Worm (Caenorhabditis elegans) whole organism, L4/young adult: Measurements from ENCODE around the gene Y48C3A.14.
A peak's percentile ranks its signal among the peaks of the same experiment; 100 is the strongest.

Experiments used
- W03F9.2 ChIP-seq: fragments of 150-350 bp; optimal IDR thresholded peaks from 2 replicates; lab custom pipeline; 2014; ENCODE audit warnings: missing biosample characterization, missing genetic modification characterization
- dao-5 ChIP-seq: sonication (generic microtip); optimal IDR thresholded peaks from 2 replicates; lab custom pipeline; 2016; ENCODE audit warnings: missing genotype, missing genetic modification characterization, moderate library complexity, missing compliant biosample characterization
- him-1 ChIP-seq: sonication (generic microtip); optimal IDR thresholded peaks from 2 replicates; lab custom pipeline; 2016; ENCODE audit warnings: missing genotype, missing genetic modification reagents, missing genetic modification characterization, missing compliant biosample characterization

Gene Y48C3A.14

DNA sequence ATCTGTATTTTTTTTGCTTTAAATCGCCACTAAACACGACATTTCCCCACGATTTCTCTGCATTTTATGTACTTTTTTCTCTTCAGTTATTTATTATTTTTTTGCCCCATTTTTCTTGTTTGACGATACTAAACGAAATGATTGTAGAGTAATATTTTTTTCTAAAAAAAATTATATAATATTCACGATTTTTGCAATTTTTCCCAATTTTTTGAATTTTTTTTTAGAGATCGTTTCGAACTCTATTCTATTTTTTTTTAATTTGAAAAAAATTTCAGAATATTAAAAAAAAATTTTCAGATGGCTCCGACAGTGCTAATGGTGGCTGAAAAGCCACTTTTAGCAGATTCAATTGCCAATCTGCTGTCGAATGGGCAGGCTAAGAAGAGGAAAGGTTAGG is at the start of gene Y48C3A.14:
Gene Y48C3A.14, plus strand, starts transcription at position 301 of the 400 bp plus-strand sequence.
- no peak for TF ChIP-seq him-1
- no peak for TF ChIP-seq dao-5 (tag; lab: Kevin White, UChicago)
- no peak for TF ChIP-seq W03F9.2

DNA sequence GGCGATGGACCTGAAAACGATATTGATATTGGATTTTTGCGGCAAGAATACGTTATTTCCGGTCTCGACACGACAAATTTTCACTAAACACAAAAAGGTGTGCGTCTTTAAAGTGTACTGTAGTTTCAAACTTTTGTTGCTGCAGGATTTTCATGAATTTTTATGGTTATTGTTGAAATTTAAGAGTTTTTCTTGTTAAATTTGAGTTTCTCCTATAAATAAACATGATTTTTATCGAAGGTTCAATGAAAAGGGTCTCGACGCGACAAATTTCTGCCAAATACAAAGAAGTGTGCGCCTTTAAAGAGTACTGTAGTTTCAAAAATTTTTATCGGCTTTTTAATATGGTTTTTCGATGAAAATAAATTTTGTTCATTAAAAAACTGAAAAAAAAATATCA is 49.6 kb upstream of the Y48C3A.14 start:
- TF ChIP-seq W03F9.2: no peak
- TF ChIP-seq dao-5 (tag; lab: Kevin White, UChicago): no peak
- TF ChIP-seq him-1: no peak

DNA sequence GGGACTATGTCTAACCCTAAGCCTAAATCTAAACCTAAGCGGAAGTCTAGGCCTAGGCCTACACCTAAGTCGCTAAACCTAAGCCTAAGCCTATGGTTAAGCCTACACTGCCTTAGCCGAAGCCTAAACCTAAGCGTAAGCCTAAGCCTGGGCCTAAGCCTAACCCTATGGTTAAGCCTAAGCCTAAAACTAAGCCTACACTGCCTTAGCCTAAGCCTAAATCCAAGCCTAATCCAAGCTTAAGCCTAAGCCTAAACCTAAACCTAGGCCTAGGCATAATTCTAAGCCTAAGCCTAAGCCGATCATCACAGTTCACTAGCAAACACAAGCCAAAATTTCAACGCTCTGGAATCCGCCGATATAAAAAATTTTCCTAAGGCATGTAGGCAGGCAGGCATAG is 48.2 kb upstream of the Y48C3A.14 start:
- TF ChIP-seq dao-5 (tag; lab: Kevin White, UChicago) (no peak), him-1 (no peak), W03F9.2 (no peak)

DNA sequence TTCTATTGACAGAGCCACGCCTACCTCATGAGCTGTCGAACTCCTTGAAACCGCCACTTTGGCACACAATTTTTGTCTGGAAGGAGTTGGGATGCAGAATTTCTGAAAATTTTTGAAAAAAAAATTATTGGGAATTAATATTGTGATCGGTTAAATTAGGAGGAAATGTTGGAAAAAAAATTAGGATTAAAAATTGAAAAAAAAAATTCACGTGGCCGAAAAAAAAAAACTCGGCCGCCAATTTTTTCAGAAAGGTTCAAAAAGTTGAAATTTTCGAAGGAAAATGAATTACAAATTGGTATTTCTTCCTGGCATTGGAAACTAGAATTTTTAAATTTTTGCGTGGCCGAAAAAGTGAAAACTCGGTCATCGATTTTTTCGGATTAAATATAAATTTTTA is 33.5 kb upstream of the Y48C3A.14 start, which contains the start of gene dmsr-3:
Gene dmsr-3, minus strand, starts transcription at position 101 of the 400 bp plus-strand sequence.
- TF ChIP-seq W03F9.2 (no peak), him-1 (no peak)

DNA sequence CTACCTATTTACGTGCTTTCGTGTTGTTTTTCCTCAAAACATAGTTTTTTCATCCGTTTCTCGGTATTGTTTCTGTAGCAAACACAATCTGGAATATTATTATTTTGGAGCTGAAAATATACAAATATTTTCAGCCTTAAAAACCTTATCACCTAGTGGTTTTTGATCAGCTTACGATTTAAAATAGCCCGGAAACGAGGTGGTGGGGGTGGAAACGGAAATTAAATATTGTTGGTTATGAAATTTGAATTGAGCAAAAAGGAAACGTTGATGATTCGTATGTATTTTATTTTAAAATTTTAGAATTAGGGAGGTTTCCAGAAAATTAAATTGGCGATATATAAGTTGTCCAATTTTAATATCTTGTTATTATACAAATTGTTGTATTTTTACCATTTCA is 21.8 kb upstream of the Y48C3A.14 start:
- TF ChIP-seq him-1: no peak

DNA sequence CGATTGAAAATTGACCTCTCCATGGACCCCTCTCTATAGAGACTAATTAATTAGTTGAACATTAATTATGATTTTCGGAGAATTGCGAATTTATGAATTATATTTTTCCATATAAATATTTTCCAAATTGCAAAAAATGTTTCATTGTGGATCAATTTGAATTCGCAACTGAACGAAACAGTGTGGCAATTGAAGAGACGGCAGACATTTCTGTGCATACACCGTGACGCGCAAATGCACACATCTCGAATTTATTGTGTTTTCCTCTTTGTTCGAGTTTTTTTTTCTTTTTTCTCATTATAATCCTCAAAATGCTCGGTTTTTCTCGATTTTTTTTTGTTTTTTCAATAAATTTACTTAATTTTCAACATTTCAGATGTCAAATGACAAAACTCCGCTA is 20.3 kb upstream of the Y48C3A.14 start, which contains the start of gene Y48C3A.20:
Gene Y48C3A.20, plus strand, starts transcription at position 377 of the 400 bp plus-strand sequence.
- TF ChIP-seq W03F9.2 (peak; percentile 91), dao-5 (tag; lab: Kevin White, UChicago) (no peak), him-1 (no peak)

DNA sequence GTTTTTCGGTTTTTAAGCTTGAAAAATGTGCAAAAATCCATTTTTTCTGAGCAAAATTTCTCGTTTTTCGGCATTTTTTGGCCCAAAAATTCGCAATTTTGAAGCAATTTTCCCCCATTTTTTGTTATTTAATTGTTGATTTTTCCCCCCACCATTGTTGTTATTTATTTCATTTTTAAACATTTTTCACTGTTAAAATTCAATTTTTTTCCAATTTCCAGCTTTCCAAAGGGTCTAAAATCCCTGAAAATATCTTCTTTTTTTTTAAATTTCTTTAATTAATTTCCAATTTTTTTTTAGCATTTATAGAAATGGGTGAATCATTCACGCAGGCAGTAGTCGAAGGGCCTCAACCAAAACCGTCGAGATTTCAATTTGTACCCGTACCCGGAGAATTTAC is 13.4 kb upstream of the Y48C3A.14 start, which contains the start of gene Y48C3A.12:
Gene Y48C3A.12, plus strand, starts transcription at position 301 of the 400 bp plus-strand sequence.
- TF ChIP-seq dao-5 (tag; lab: Kevin White, UChicago) (no peak), him-1 (no peak), W03F9.2 (no peak)

DNA sequence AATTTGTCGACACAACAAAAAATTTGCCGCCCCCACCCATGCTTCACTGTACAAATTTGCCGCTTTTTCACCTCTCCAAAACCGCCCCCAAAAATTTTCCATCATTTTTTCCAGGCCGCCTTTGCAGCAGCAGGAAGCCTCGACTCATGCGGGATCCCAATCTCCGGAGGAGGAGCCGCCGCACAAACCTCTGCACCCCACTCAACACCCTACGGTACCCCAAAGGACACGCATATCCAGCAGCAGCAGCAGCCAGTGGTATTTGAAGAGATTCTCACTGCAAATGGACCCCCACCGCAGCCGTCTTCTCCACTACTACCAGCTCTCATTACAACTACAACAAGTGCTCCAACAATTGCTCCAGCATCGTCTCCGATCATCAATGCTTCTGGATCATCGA is 6.5 kb upstream of the Y48C3A.14 start:
- TF ChIP-seq dao-5 (tag; lab: Kevin White, UChicago) (no peak), W03F9.2 (no peak), him-1 (no peak)

DNA sequence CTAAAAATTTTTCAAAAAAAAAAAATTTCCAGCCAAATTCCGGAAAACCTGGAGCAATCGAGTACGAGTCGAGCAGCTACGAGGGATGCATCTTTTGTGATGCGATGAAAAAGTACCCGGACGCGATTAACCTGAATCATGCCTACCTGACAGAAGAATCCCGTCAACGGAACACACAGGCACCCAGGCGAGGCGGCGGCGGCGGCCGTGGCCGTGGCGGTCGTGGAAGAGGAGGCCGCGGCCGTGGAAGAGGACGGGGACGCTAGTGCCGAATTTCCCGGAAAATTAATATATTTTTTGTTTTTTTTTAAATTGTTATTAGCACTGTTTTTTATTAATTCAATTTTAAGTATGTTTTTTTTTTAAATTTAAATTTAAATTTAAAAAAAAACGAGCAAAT is 12.0 kb downstream of the Y48C3A.14 start:
- no peak for TF ChIP-seq him-1
- TF ChIP-seq dao-5 (tag; lab: Kevin White, UChicago): no peak
- TF ChIP-seq W03F9.2: no peak

DNA sequence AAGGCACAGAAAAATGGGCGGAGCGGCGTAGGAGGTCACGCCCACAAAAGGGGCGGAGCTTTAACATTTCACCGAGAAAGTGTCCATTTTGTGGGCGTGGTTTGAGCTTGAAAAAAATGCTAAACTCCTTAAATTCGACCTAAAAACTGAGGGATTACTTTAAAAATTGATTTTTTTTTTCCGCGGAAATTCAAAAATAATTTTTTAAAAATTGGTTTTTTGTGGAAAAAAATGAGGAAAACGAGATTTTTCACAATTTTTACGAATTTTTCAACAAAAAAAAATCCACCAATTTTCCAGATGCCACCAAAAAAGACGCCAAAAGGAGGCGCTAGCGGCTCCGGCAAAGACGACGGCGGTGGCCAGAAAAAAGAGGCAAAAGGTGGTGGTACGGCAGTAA is 13.1 kb downstream of the Y48C3A.14 start, which contains the start of gene pinn-4:
Gene pinn-4, plus strand, starts transcription at position 301 of the 400 bp plus-strand sequence.
- no peak for TF ChIP-seq him-1
- TF ChIP-seq W03F9.2: no peak
- no peak for TF ChIP-seq dao-5 (tag; lab: Kevin White, UChicago)

DNA sequence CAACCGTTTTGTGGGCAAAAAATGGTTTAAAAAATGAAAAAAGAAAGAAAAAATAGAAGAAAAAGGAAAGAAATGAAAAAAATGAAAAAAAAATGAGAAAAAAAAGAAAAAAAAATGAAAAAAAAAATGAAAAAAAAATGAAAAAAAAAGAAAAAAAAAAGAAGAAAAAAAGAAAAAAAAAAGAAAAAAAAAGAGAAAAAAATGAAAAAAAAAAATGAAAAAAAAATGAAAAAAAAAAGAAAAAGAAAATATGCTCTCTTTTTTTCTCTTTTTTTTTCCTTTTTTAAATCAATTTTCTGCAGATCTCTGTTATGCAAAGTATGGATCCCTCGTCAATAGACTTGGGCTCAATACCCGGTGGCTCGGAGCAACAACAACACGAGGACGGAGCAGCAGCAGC is 16.3 kb downstream of the Y48C3A.14 start, which contains the start of gene efl-2:
Gene efl-2, plus strand, starts transcription at position 301 of the 400 bp plus-strand sequence.
- TF ChIP-seq dao-5 (tag; lab: Kevin White, UChicago) (no peak), him-1 (no peak), W03F9.2 (no peak)

DNA sequence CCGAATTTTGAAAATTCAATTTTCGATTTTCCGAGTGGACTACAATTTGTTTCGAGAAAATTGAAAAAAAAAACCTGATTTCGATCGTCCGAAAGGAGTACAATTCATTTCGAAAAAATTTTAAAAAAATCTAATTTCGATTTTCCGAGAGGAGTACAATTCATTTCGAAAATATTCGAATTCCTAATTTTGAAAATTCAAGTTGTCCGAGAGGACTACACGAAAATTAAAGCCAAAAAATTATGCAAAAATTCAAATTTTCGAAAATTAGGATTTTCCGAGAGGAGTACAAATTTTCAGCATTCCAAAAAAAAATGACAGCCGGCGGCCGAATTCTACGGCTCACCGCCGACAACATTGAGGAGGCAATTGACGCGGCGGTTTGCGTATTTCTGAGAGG is 22.8 kb downstream of the Y48C3A.14 start, which contains the start of gene Y48C3A.18:
Gene Y48C3A.18, plus strand, starts transcription at position 301 of the 400 bp plus-strand sequence.
- TF ChIP-seq W03F9.2 (no peak), dao-5 (tag; lab: Kevin White, UChicago) (no peak), him-1 (no peak)

DNA sequence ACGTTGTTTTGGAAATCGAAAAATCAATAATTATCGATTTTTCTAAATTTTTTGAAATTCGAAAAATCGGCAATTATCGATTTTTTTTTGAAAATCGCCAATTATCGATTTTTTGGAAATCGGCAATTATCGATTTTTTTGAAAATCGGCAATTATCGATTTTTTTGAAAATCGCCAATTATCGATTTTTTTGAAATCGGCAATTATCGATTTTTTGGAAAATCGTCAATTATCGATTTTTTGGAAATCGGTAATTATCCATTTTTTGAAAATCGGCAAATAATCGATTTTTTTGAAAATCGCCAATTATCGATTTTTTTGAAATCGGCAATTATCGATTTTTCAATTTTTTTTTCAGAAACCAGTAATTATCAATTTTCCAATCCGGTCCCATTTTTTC is 24.5 kb downstream of the Y48C3A.14 start:
- TF ChIP-seq him-1 (no peak), W03F9.2 (no peak), dao-5 (tag; lab: Kevin White, UChicago) (no peak)

DNA sequence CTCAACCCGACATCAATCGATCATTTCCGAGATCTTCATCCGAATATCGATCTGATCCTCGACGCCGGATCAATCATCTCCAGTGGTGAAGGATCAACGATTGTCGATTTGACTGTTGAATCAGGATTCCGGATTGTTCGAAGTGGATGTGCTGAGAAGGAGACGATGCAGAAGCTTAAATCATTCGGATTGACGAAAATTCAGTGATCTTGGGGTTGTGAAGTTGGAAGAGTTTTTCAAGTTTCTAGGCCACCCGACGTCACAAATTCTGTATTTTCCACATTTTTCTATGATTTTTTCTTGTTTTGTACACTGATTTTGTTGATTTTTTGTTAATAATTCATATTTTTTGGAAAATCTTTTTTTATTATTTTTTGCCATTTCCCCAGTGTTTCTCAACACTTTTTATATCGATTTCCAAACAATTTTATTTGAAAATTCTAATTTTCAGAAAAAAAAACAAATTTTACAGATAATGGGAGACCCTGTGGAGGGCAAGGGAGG is 25.0 kb downstream of the Y48C3A.14 start, which contains the start of gene Y48E1C.1:
Gene Y48E1C.1, plus strand, starts transcription at position 454 of the 504 bp plus-strand sequence.
- no peak for TF ChIP-seq him-1
- TF ChIP-seq W03F9.2: no peak
- TF ChIP-seq dao-5 (tag; lab: Kevin White, UChicago): no peak

DNA sequence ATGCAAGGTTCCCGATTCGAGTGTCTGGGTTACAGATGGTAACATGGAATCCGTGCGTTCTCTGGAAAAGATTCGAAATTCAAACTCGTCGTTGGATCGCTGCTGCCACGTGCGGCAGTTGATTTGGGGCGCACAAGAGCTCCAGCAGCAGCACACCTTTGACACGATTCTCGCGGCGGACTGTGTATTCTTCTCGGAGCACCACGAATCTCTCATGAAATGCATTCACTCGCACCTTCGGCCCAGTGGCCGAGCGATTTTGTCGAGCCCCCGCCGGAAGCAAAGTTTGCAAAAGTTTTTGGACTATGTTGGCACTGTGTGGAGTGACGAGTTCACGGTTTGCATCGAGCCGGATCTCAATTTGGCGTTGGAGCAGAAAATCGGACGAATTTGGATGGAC is 27.0 kb downstream of the Y48C3A.14 start:
- TF ChIP-seq W03F9.2 (no peak), him-1 (no peak), dao-5 (tag; lab: Kevin White, UChicago) (no peak)

DNA sequence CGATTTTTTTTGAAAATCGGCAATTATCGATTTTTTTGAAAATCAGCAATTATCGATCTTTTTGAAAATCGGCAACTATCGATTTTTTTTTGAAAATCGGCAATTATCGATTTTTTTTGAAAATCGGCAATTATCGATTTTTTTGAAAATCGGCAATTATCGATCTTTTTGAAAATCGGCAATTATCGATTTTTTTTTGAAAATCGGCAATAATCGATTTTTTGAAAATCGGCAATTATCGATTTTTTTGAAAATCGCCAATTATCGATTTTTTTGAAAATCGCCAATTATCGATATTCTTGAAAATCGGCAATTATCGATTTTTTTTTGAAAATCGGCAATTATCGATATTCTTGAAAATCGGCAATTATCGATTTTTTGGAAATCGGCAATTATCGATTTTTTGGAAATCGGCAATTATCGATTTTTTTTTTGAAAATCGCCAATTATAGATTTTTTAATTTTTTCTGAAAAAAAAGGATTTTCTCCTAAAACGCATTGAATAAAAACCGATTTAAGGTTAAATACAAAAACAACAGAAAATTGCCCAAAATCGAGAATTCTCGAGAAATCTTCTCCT is 28.0 kb downstream of the Y48C3A.14 start:
- TF ChIP-seq him-1 (no peak), dao-5 (tag; lab: Kevin White, UChicago) (no peak), W03F9.2 (no peak)
